Fruit fly (Drosophila melanogaster): Measurements from ENCODE around the gene Dab.

The Dab gene

dm6 chr3L:16746586-16747383, 34.9 kb downstream of the Dab start:
- TF ChIP-seq Hr39 (GFP tag; optimal IDR thresholded peaks at IDR 0.05) (no peak), OdsH (GFP tag; optimal IDR thresholded peaks at IDR 0.05) (no peak), CG32006 (GFP tag; optimal IDR thresholded peaks at IDR 0.05) (peak; percentile 19), fkh (GFP tag; optimal IDR thresholded peaks at IDR 0.05) (no peak), Hr4 (GFP tag; optimal IDR thresholded peaks at IDR 0.05) (no peak), CG6276 (GFP tag; optimal IDR thresholded peaks at IDR 0.05) (peak; percentile 13), topi (GFP tag; optimal IDR thresholded peaks at IDR 0.05) (no peak), CG8119 (GFP tag; IDR thresholded peaks at IDR 0.05) (no peak), CG7368 (GFP tag; optimal IDR thresholded peaks at IDR 0.05) (no peak), CG4318 (GFP tag; optimal IDR thresholded peaks at IDR 0.05) (no peak), net (GFP tag; optimal IDR thresholded peaks at IDR 0.05) (no peak), esn (GFP tag; optimal IDR thresholded peaks at IDR 0.05) (no peak), CG6792 (GFP tag; optimal IDR thresholded peaks at IDR 0.05) (no peak), spab (GFP tag; optimal IDR thresholded peaks at IDR 0.05) (peak; percentile 25), Lpt (GFP tag; optimal IDR thresholded peaks at IDR 0.05) (peak; percentile 16), Ets96B (tag; optimal IDR thresholded peaks at IDR 0.05) (no peak), CG3919 (GFP tag; optimal IDR thresholded peaks at IDR 0.05) (no peak), fd85E (GFP tag; optimal IDR thresholded peaks at IDR 0.05) (no peak), lz (GFP tag; optimal IDR thresholded peaks at IDR 0.05) (no peak), ss (GFP tag; optimal IDR thresholded peaks at IDR 0.05) (peak; percentile 17 to 31), CG8319 (GFP tag; optimal IDR thresholded peaks at IDR 0.05) (no peak), CG3032 (tag; optimal IDR thresholded peaks at IDR 0.05) (peak; percentile 2), Smox (GFP tag; optimal IDR thresholded peaks at IDR 0.05) (no peak), Eip78C (GFP tag) (peak; percentile 68), CG6808 (GFP tag; optimal IDR thresholded peaks at IDR 0.05) (peak; percentile 41), svp (GFP tag) (peak; percentile 37)

- TF ChIP-seq Eip93F (GFP tag; optimal IDR thresholded peaks at IDR 0.05), result no peak
- peak; percentile 30 for TF ChIP-seq CG8632 (GFP tag; optimal IDR thresholded peaks at IDR 0.05)
- peak; percentile 53 for TF ChIP-seq CG3919 (GFP tag; optimal IDR thresholded peaks at IDR 0.05)
- peak; percentile 55 for TF ChIP-seq dsx (GFP tag; optimal IDR thresholded peaks at IDR 0.05; ENCODE audit: poor library complexity, severe bottlenecking)
- TF ChIP-seq Eip75B (GFP tag; optimal IDR thresholded peaks at IDR 0.05), result peak; percentile 34
- no peak for TF ChIP-seq CG7368 (GFP tag; optimal IDR thresholded peaks at IDR 0.05)
- peak; percentile 44 for TF ChIP-seq acj6 (GFP tag; optimal IDR thresholded peaks at IDR 0.05)
- no peak for TF ChIP-seq vri (GFP tag; optimal IDR thresholded peaks at IDR 0.05)
- TF ChIP-seq Met (GFP tag; optimal IDR thresholded peaks at IDR 0.05), result peak; percentile 48
- TF ChIP-seq CG4318 (GFP tag; optimal IDR thresholded peaks at IDR 0.05), result peak; percentile 61
- peak; percentile 59 for TF ChIP-seq esn (GFP tag; optimal IDR thresholded peaks at IDR 0.05)
- peak; percentile 38 for TF ChIP-seq CG6792 (GFP tag; optimal IDR thresholded peaks at IDR 0.05)
- peak; percentile 23 for TF ChIP-seq Hr39 (GFP tag; optimal IDR thresholded peaks at IDR 0.05)
- TF ChIP-seq achi (GFP tag; optimal IDR thresholded peaks at IDR 0.05), result peak; percentile 35
- peak; percentile 79 for TF ChIP-seq svp (GFP tag)
- TF ChIP-seq ss (GFP tag; optimal IDR thresholded peaks at IDR 0.05), result peak; percentile 33 to 35
- peak; percentile 51 for TF ChIP-seq Smox (GFP tag; optimal IDR thresholded peaks at IDR 0.05)
- TF ChIP-seq CG32006 (GFP tag; optimal IDR thresholded peaks at IDR 0.05), result peak; percentile 83
- peak; percentile 28 for TF ChIP-seq cyc (GFP tag; optimal IDR thresholded peaks at IDR 0.05)
- TF ChIP-seq fd59A (GFP tag; optimal IDR thresholded peaks at IDR 0.05), result peak; percentile 36
- TF ChIP-seq CG6163 (GFP tag; IDR thresholded peaks at IDR 0.05), result 0 out of 3 replicates have a peak, but pooled peaks have one; percentile 12
- peak; percentile 53 for TF ChIP-seq Sox14 (GFP tag; optimal IDR thresholded peaks at IDR 0.05)
- peak; percentile 55 for TF ChIP-seq CG10631 (GFP tag; optimal IDR thresholded peaks at IDR 0.05)
- TF ChIP-seq CG1621 (tag; optimal IDR thresholded peaks at IDR 0.05), result no peak
- TF ChIP-seq fkh (GFP tag; optimal IDR thresholded peaks at IDR 0.05), result no peak
- TF ChIP-seq salr (GFP tag; optimal IDR thresholded peaks at IDR 0.05), result peak in 1 of 2 experiments; percentile 70
- no peak for TF ChIP-seq CG9139 (GFP tag; optimal IDR thresholded peaks at IDR 0.05)
- TF ChIP-seq OdsH (GFP tag; optimal IDR thresholded peaks at IDR 0.05), result peak; percentile 63
- TF ChIP-seq Ets21C (GFP tag; optimal IDR thresholded peaks at IDR 0.05), result no peak
- peak; percentile 81 for TF ChIP-seq Eip78C (GFP tag)
- TF ChIP-seq Lpt (GFP tag; optimal IDR thresholded peaks at IDR 0.05), result peak; percentile 31
- peak; percentile 38 for TF ChIP-seq spab (GFP tag; optimal IDR thresholded peaks at IDR 0.05)
- no peak for TF ChIP-seq CG11902 (GFP tag; optimal IDR thresholded peaks at IDR 0.05)
- TF ChIP-seq CG3032 (tag; optimal IDR thresholded peaks at IDR 0.05), result peak; percentile 60
- peak; percentile 40 for TF ChIP-seq lz (GFP tag; optimal IDR thresholded peaks at IDR 0.05)
- peak; percentile 32 for TF ChIP-seq CG10669 (GFP tag; optimal IDR thresholded peaks at IDR 0.05)
- peak; percentile 38 for TF ChIP-seq CG34406 (GFP tag; optimal IDR thresholded peaks at IDR 0.05)
These were observed 36.4 kb downstream of the Dab start for dm6 chr3L:16748343-16748742.
